Fruit fly (Drosophila melanogaster): ENCODE results near the gene Las.
A peak's percentile ranks its signal among the peaks of the same experiment; 100 is the strongest.

The Las gene

dm6 chr3L:20395257-20395909, 36.8 kb downstream of the Las start (continued):
- TF ChIP-seq N (GFP tag; optimal IDR thresholded peaks at IDR 0.05) (no peak), brk (GFP tag; optimal IDR thresholded peaks at IDR 0.05) (peak; percentile 29), dl (GFP tag; optimal IDR thresholded peaks at IDR 0.05; ENCODE audit: insufficient read depth in 1 of 2, partially characterized antibody in 2 of 2) (no peak), dmrt93B (GFP tag; optimal IDR thresholded peaks at IDR 0.05) (no peak), Dif (GFP tag; optimal IDR thresholded peaks at IDR 0.05; ENCODE audit: partially characterized antibody) (no peak), Hr78 (GFP tag; optimal IDR thresholded peaks at IDR 0.05) (no peak), foxo (GFP tag; optimal IDR thresholded peaks at IDR 0.05) (peak in 1 of 2 experiments; percentile 71)

dm6 chr3L:20393357-20393756, 38.8 kb downstream of the Las start, which contains the start of gene CG33969:
CG33969 (minus strand) TSS chr3L:20393553.
- no peak for TF ChIP-seq brk (GFP tag; optimal IDR thresholded peaks at IDR 0.05)
- TF ChIP-seq Rel (GFP tag; optimal IDR thresholded peaks at IDR 0.05) = no peak
- TF ChIP-seq Rel (tag; optimal IDR thresholded peaks at IDR 0.05) = peak; percentile 49
- peak; percentile 8 for TF ChIP-seq h (GFP tag; optimal IDR thresholded peaks at IDR 0.05)
- TF ChIP-seq Jra (GFP tag; optimal IDR thresholded peaks at IDR 0.05) = peak; percentile 11

dm6 chr3L:20388983-20389382, 43.2 kb downstream of the Las start:
- TF ChIP-seq ey (GFP tag; optimal IDR thresholded peaks at IDR 0.05) = peak; percentile 57
- no peak for TF ChIP-seq dsf (GFP tag; optimal IDR thresholded peaks at IDR 0.05; ENCODE audit: borderline replicate concordance)
- peak in 1 of 2 experiments; percentile 44 for TF ChIP-seq foxo (GFP tag; optimal IDR thresholded peaks at IDR 0.05)
- TF ChIP-seq OdsH (GFP tag; optimal IDR thresholded peaks at IDR 0.05) = peak; percentile 40
- peak; percentile 51 for TF ChIP-seq rgr (GFP tag; optimal IDR thresholded peaks at IDR 0.05)
- peak; percentile 20 for TF ChIP-seq brk (GFP tag; optimal IDR thresholded peaks at IDR 0.05)
- TF ChIP-seq pan (optimal IDR thresholded peaks at IDR 0.05) = no peak
- peak; percentile 24 for TF ChIP-seq fru (GFP tag; optimal IDR thresholded peaks at IDR 0.05)
- TF ChIP-seq Myc (optimal IDR thresholded peaks at IDR 0.05) = no peak
- peak; percentile 73 for TF ChIP-seq h (GFP tag; optimal IDR thresholded peaks at IDR 0.05)
- no peak for TF ChIP-seq CG9705 (GFP tag; optimal IDR thresholded peaks at IDR 0.05)

- no peak for TF ChIP-seq brk (GFP tag; optimal IDR thresholded peaks at IDR 0.05)
- no peak for TF ChIP-seq sage (GFP tag; optimal IDR thresholded peaks at IDR 0.05)
- TF ChIP-seq fru (GFP tag; optimal IDR thresholded peaks at IDR 0.05) = no peak
- TF ChIP-seq Dfd (GFP tag; optimal IDR thresholded peaks at IDR 0.05) = no peak
- TF ChIP-seq psq (GFP tag; optimal IDR thresholded peaks at IDR 0.05) = no peak
- TF ChIP-seq HLH106 (tag; optimal IDR thresholded peaks at IDR 0.05) = no peak
- TF ChIP-seq CG32264 (GFP tag; optimal IDR thresholded peaks at IDR 0.05) = no peak
- no peak for TF ChIP-seq N (GFP tag; optimal IDR thresholded peaks at IDR 0.05)
- no peak for TF ChIP-seq br (GFP tag; optimal IDR thresholded peaks at IDR 0.05)
- no peak for TF ChIP-seq Hr83 (GFP tag; optimal IDR thresholded peaks at IDR 0.05; ENCODE audit: poor library complexity, severe bottlenecking)
These were observed 44.4 kb downstream of the Las start for dm6 chr3L:20387843-20388163.

dm6 chr3L:20387038-20387842, 44.9 kb downstream of the Las start:
- TF ChIP-seq Hr83 (GFP tag; optimal IDR thresholded peaks at IDR 0.05; ENCODE audit: poor library complexity, severe bottlenecking) (peak; percentile 37), psq (GFP tag; optimal IDR thresholded peaks at IDR 0.05) (no peak), ey (GFP tag; optimal IDR thresholded peaks at IDR 0.05) (no peak), lola (GFP tag; optimal IDR thresholded peaks at IDR 0.05) (no peak), Jra (GFP tag; optimal IDR thresholded peaks at IDR 0.05) (peak; percentile 0), Sp1 (GFP tag; optimal IDR thresholded peaks at IDR 0.05) (peak; percentile 5), h (GFP tag; optimal IDR thresholded peaks at IDR 0.05) (peak; percentile 59), Rel (GFP tag; optimal IDR thresholded peaks at IDR 0.05) (no peak), Rel (tag; optimal IDR thresholded peaks at IDR 0.05) (peak; percentile 79)

- peak; percentile 6 for TF ChIP-seq Sp1 (GFP tag; optimal IDR thresholded peaks at IDR 0.05)
- no peak for TF ChIP-seq Abd-B (GFP tag; optimal IDR thresholded peaks at IDR 0.05)
- no peak for TF ChIP-seq Rel (GFP tag; optimal IDR thresholded peaks at IDR 0.05)
- TF ChIP-seq Rel (tag; optimal IDR thresholded peaks at IDR 0.05) = peak; percentile 76
These were observed 46.2 kb downstream of the Las start for dm6 chr3L:20385969-20386370.

Measured in whole organism, wandering third instar larva.